Fruit fly (Drosophila melanogaster) whole organism, pupa: ENCODE measurements around the gene Strump.

Experiments
- CG10348 ChIP-seq: fragments of 200-800 bp; sonication (Bioruptor generic); IDR thresholded peaks from 2 replicates; pipeline ENCODE4 v1.3.6; 2022; ENCODE audit warnings: missing biosample characterization, missing genetic modification characterization
- CG12605 ChIP-seq: fragments of 200-800 bp; sonication (Bioruptor generic); IDR thresholded peaks from 2 replicates; pipeline ENCODE4 v1.3.6; 2022; ENCODE audit warnings: missing biosample characterization, missing genetic modification characterization
- CG14655 ChIP-seq: fragments of 200-800 bp; sonication (Bioruptor generic); optimal IDR thresholded peaks from 3 replicates; lab custom pipeline; 2017; ENCODE audit warnings: mild to moderate bottlenecking, missing biosample characterization, missing genetic modification reagents, missing genetic modification characterization
- CG17806 ChIP-seq: fragments of 200-800 bp; sonication (Bioruptor generic); optimal IDR thresholded peaks from 2 replicates; lab custom pipeline; 2018; ENCODE audit warnings: missing biosample characterization, mild to moderate bottlenecking, missing genetic modification characterization, moderate library complexity
- CG32121 ChIP-seq: fragments of 200-800 bp; sonication (Bioruptor generic); IDR thresholded peaks from 2 replicates; pipeline ENCODE4 v1.3.6; 2022; ENCODE audit warnings: missing biosample characterization, missing genetic modification characterization
- CG34367 ChIP-seq: fragments of 200-800 bp; sonication (Bioruptor generic); optimal IDR thresholded peaks from 2 replicates; lab custom pipeline; 2018; ENCODE audit warnings: missing biosample characterization, mild to moderate bottlenecking, missing genetic modification characterization
- CG4496 ChIP-seq: fragments of 200-800 bp; sonication (Bioruptor generic); IDR thresholded peaks from 3 replicates; pipeline ENCODE4 v1.3.6; 2022; ENCODE audit warnings: missing biosample characterization, missing genetic modification characterization
- CG8301 ChIP-seq: fragments of 200-800 bp; sonication (Bioruptor generic); optimal IDR thresholded peaks from 2 replicates; lab custom pipeline; 2018; ENCODE audit warnings: missing biosample characterization, mild to moderate bottlenecking, missing genetic modification characterization
- CG9948 ChIP-seq: fragments of 200-800 bp; sonication (Bioruptor generic); optimal IDR thresholded peaks from 2 replicates; lab custom pipeline; 2018; ENCODE audit warnings: missing biosample characterization, mild to moderate bottlenecking, missing genetic modification characterization, moderate library complexity
- D1 ChIP-seq: fragments of 200-800 bp; sonication (Bioruptor generic); optimal IDR thresholded peaks from 2 replicates; lab custom pipeline; 2018; ENCODE audit warnings: missing biosample characterization, mild to moderate bottlenecking, missing genetic modification characterization, moderate library complexity
- EcR ChIP-seq: fragments of 200-800 bp; sonication (Bioruptor generic); optimal IDR thresholded peaks from 3 replicates; lab custom pipeline; 2019; ENCODE audit warnings: missing biosample characterization, missing genetic modification characterization, mild to moderate bottlenecking, moderate library complexity, missing genetic modification reagents
- Ets98B ChIP-seq: fragments of 200-800 bp; sonication (Bioruptor generic); IDR thresholded peaks from 2 replicates; pipeline ENCODE4 v1.3.6; 2022; ENCODE audit warnings: missing biosample characterization, missing genetic modification characterization
- Snoo ChIP-seq: fragments of 200-800 bp; sonication (Bioruptor generic); optimal IDR thresholded peaks from 3 replicates; lab custom pipeline; 2017; ENCODE audit warnings: missing biosample characterization, mild to moderate bottlenecking, missing genetic modification characterization, inconsistent platforms
- rn ChIP-seq: fragments of 200-800 bp; sonication (Bioruptor generic); IDR thresholded peaks from 2 replicates; pipeline ENCODE4 v1.3.6; 2022; ENCODE audit warnings: missing biosample characterization, missing genetic modification characterization

DNA sequence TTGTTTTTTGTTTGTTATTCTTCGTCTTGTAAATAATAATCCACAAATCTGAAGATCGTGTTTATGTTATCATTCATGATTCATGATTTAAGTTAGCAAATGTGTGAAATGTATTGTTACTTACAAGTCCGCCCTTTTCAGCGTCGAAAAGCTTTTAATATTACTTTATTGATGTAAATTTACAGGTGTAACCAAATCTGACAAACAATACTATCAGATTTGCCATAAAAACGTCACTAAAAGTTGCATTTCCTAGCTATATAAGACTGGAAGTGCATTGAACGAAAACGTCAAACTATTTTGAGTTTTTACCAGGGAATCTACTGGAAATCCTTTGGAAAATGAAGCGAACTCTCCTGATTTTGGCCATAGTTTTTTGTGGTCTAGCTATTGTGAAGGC, 39.6 kb upstream of the Strump start, which contains the start of gene CG33258:
- TF ChIP-seq CG4496 (GFP tag; lab: Robert Waterston, UW) (no peak), rn (GFP tag; lab: Robert Waterston, UW) (no peak), CG9948 (tag; lab: Kevin White, UChicago) (no peak), D1 (no peak), CG12605 (GFP tag; lab: Robert Waterston, UW) (no peak), Snoo (tag; lab: Kevin White, UChicago) (no peak), CG8301 (tag; lab: Kevin White, UChicago) (no peak), CG14655 (GFP tag; lab: Kevin White, UChicago) (no peak), CG10348 (GFP tag; lab: Robert Waterston, UW) (no peak), CG17806 (tag; lab: Kevin White, UChicago) (no peak), CG34367 (tag; lab: Kevin White, UChicago) (no peak), CG32121 (GFP tag; lab: Robert Waterston, UW) (no peak), EcR (GFP tag; lab: Kevin White, UChicago) (no peak), Ets98B (GFP tag; lab: Robert Waterston, UW) (no peak)
